Fruit fly (Drosophila melanogaster): ENCODE data around the gene CG14252.

The CG14252 gene

DNA sequence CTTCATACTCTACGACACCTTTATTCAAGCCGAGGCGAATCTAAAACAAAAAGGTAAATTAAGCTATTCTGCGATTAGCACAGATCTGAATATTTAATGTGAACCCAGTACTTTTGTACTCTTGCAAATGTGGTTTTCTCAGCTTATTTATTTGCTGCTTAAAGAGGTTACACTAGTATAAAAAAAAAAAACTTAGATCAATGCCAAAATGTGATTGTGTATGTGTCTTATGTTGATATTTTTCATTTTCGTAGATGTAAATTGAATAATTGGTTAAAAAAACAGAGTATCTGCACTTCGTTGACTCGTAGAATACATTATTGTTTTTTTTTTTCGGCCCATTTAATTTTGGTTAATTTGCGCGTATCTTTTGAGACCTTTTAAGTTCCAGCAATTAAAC is 24.4 kb downstream of the CG14252 start:
- no peak for TF ChIP-seq woc (GFP tag; optimal IDR thresholded peaks at IDR 0.05)
- no peak for TF ChIP-seq Myc (optimal IDR thresholded peaks at IDR 0.05)
- no peak for TF ChIP-seq Dif (GFP tag; optimal IDR thresholded peaks at IDR 0.05; ENCODE audit: partially characterized antibody)
- TF ChIP-seq brk (GFP tag; optimal IDR thresholded peaks at IDR 0.05) = no peak
- no peak for TF ChIP-seq lola (GFP tag; optimal IDR thresholded peaks at IDR 0.05)

dm6 chr3R:26978241-26978640 is 32.9 kb downstream of the CG14252 start, which contains the start of the genes CG14253 and CG46313:
CG14253 (plus strand) TSS chr3R:26978541.
CG46313 (plus strand) TSS chr3R:26978541.
- no peak for TF ChIP-seq ey (GFP tag; optimal IDR thresholded peaks at IDR 0.05)

dm6 chr3R:26980282-26980691 is 35.0 kb downstream of the CG14252 start:
- peak; percentile 67 for TF ChIP-seq h (GFP tag; optimal IDR thresholded peaks at IDR 0.05)
- no peak for TF ChIP-seq GATAd (GFP tag; optimal IDR thresholded peaks at IDR 0.05)
- no peak for TF ChIP-seq Myc (optimal IDR thresholded peaks at IDR 0.05)
- TF ChIP-seq Hr83 (GFP tag; optimal IDR thresholded peaks at IDR 0.05; ENCODE audit: poor library complexity, severe bottlenecking) = peak; percentile 37
- TF ChIP-seq Abd-B (GFP tag; optimal IDR thresholded peaks at IDR 0.05) = no peak
- TF ChIP-seq psq (GFP tag; optimal IDR thresholded peaks at IDR 0.05) = peak; percentile 87
- peak; percentile 21 for TF ChIP-seq jim (GFP tag; optimal IDR thresholded peaks at IDR 0.05)
- no peak for TF ChIP-seq N (GFP tag; optimal IDR thresholded peaks at IDR 0.05)
- no peak for TF ChIP-seq CG32264 (GFP tag; optimal IDR thresholded peaks at IDR 0.05)
- TF ChIP-seq Hr78 (GFP tag; optimal IDR thresholded peaks at IDR 0.05) = no peak
- no peak for TF ChIP-seq sage (GFP tag; optimal IDR thresholded peaks at IDR 0.05)
- TF ChIP-seq OdsH (GFP tag; optimal IDR thresholded peaks at IDR 0.05) = no peak
- no peak for TF ChIP-seq Rel (GFP tag; optimal IDR thresholded peaks at IDR 0.05)
- TF ChIP-seq Rel (tag; optimal IDR thresholded peaks at IDR 0.05) = no peak
- no peak for TF ChIP-seq sv (GFP tag; optimal IDR thresholded peaks at IDR 0.05)
- no peak for TF ChIP-seq lola (GFP tag; optimal IDR thresholded peaks at IDR 0.05)
- TF ChIP-seq brk (GFP tag; optimal IDR thresholded peaks at IDR 0.05) = no peak
- TF ChIP-seq HLH106 (tag; optimal IDR thresholded peaks at IDR 0.05) = no peak
- TF ChIP-seq ey (GFP tag; optimal IDR thresholded peaks at IDR 0.05) = no peak
- no peak for TF ChIP-seq rgr (GFP tag; optimal IDR thresholded peaks at IDR 0.05)
- no peak for TF ChIP-seq CrebA (GFP tag; optimal IDR thresholded peaks at IDR 0.05; ENCODE audit: borderline replicate concordance)
- TF ChIP-seq Vsx2 (GFP tag; optimal IDR thresholded peaks at IDR 0.05; ENCODE audit: partially characterized antibody) = peak; percentile 77
- no peak for TF ChIP-seq Hnf4 (GFP tag; optimal IDR thresholded peaks at IDR 0.05)
- no peak for TF ChIP-seq CG9705 (GFP tag; optimal IDR thresholded peaks at IDR 0.05)
- no peak for TF ChIP-seq dmrt93B (GFP tag; optimal IDR thresholded peaks at IDR 0.05)
- TF ChIP-seq dl (GFP tag; optimal IDR thresholded peaks at IDR 0.05; ENCODE audit: insufficient read depth in 1 of 2, partially characterized antibody in 2 of 2) = peak; percentile 88 to 93
- TF ChIP-seq Mio (GFP tag; optimal IDR thresholded peaks at IDR 0.05) = no peak
- no peak for TF ChIP-seq br (GFP tag; optimal IDR thresholded peaks at IDR 0.05)
- TF ChIP-seq fru (GFP tag; optimal IDR thresholded peaks at IDR 0.05) = no peak
- no peak for TF ChIP-seq Sp1 (GFP tag; optimal IDR thresholded peaks at IDR 0.05)
- TF ChIP-seq Dif (GFP tag; optimal IDR thresholded peaks at IDR 0.05; ENCODE audit: partially characterized antibody) = peak; percentile 96
- no peak for TF ChIP-seq woc (GFP tag; optimal IDR thresholded peaks at IDR 0.05)
- no peak for TF ChIP-seq usp (GFP tag; optimal IDR thresholded peaks at IDR 0.05)
- peak in 1 of 2 experiments; percentile 14 for TF ChIP-seq foxo (GFP tag; optimal IDR thresholded peaks at IDR 0.05)
- TF ChIP-seq dsf (GFP tag; optimal IDR thresholded peaks at IDR 0.05; ENCODE audit: borderline replicate concordance) = no peak
- TF ChIP-seq pan (optimal IDR thresholded peaks at IDR 0.05) = no peak
- no peak for TF ChIP-seq Dfd (GFP tag; optimal IDR thresholded peaks at IDR 0.05)
- TF ChIP-seq Jra (GFP tag; optimal IDR thresholded peaks at IDR 0.05) = no peak
- TF ChIP-seq tai (GFP tag; optimal IDR thresholded peaks at IDR 0.05) = no peak

Data from whole organism, wandering third instar larva.